Worm (Caenorhabditis elegans) whole organism, L1 larva: Measurements from ENCODE around the gene C54F6.20.

Experiments used
- C04F5.9 ChIP-seq: sonication (generic microtip); optimal IDR thresholded peaks from 2 replicates; lab custom pipeline; 2016; ENCODE audit warnings: missing genetic modification characterization, missing compliant biosample characterization
- C34B4.2 ChIP-seq: sonication (generic microtip); optimal IDR thresholded peaks from 2 replicates; lab custom pipeline; 2017; ENCODE audit warnings: mild to moderate bottlenecking, missing genetic modification characterization, missing compliant biosample characterization
- Y116A8C.19 ChIP-seq: sonication (generic microtip); optimal IDR thresholded peaks from 2 replicates; lab custom pipeline; 2016; ENCODE audit warnings: missing compliant biosample characterization, missing genetic modification characterization, borderline replicate concordance
- aha-1 ChIP-seq: fragments of 150-350 bp; optimal IDR thresholded peaks from 2 replicates; lab custom pipeline; 2014; ENCODE audit warnings: missing biosample characterization, missing genetic modification characterization
- ceh-63 ChIP-seq: fragments of 200-800 bp; sonication (Bioruptor generic); optimal IDR thresholded peaks from 2 replicates; lab custom pipeline; 2018; ENCODE audit warnings: mild to moderate bottlenecking, missing genetic modification characterization, missing compliant biosample characterization
- ceh-8 ChIP-seq: fragments of 200-800 bp; sonication (Bioruptor generic); optimal IDR thresholded peaks from 2 replicates; lab custom pipeline; 2018; ENCODE audit warnings: mild to moderate bottlenecking, missing genetic modification characterization, moderate library complexity, missing compliant biosample characterization
- ceh-90 ChIP-seq: sonication (generic microtip); optimal IDR thresholded peaks from 2 replicates; lab custom pipeline; 2016; ENCODE audit warnings: missing genetic modification characterization, missing compliant biosample characterization
- ces-1 ChIP-seq: fragments of 150-350 bp; optimal IDR thresholded peaks from 2 replicates; lab custom pipeline; 2014; ENCODE audit warnings: missing biosample characterization, missing genetic modification reagents, missing genetic modification characterization
- efl-1 ChIP-seq, 4 experiments: fragments of 150-350 bp; optimal IDR thresholded peaks in 3 of 4; peaks in 1 of 4; 1 replicate in 1 of 4; 2 replicates in 3 of 4; lab custom pipeline; 2014; ENCODE audit warnings: missing biosample characterization in 2 of 4, missing genetic modification characterization in 2 of 4, missing genetic modification reagents in 2 of 4
- egl-27 ChIP-seq, 2 experiments: fragments of 150-350 bp in 1 of 2; sonication (generic microtip); optimal IDR thresholded peaks; 3 replicates each; lab custom pipeline; 2017 to 2018; ENCODE audit warnings: missing biosample characterization in 2 of 2, missing genetic modification characterization in 2 of 2, missing genetic modification reagents in 2 of 2
- elt-2 ChIP-seq: sonication (generic microtip); optimal IDR thresholded peaks from 2 replicates; lab custom pipeline; 2016; ENCODE audit warnings: missing genetic modification characterization, mild to moderate bottlenecking, inconsistent platforms, missing compliant biosample characterization, missing genetic modification reagents
- elt-3 ChIP-seq, 6 experiments: fragments of 150-350 bp in 1 of 6; sonication (generic microtip); optimal IDR thresholded peaks; 2 replicates each; lab custom pipeline; 2017 to 2018; ENCODE audit warnings: missing biosample characterization in 6 of 6, missing genetic modification characterization in 6 of 6, inconsistent platforms in 1 of 6
- fkh-4 ChIP-seq: sonication (generic microtip); optimal IDR thresholded peaks from 2 replicates; lab custom pipeline; 2016; ENCODE audit warnings: missing compliant biosample characterization, missing genetic modification characterization, borderline replicate concordance
- grh-1 ChIP-seq: fragments of 200-800 bp; sonication (Bioruptor generic); IDR thresholded peaks from 2 replicates; pipeline ENCODE4 v1.3.6; 2022; ENCODE audit warnings: missing genetic modification reagents, missing genetic modification characterization, missing compliant biosample characterization
- irx-1 ChIP-seq: sonication (generic microtip); optimal IDR thresholded peaks from 2 replicates; lab custom pipeline; 2016; ENCODE audit warnings: missing genetic modification characterization, missing compliant biosample characterization
- jun-1 ChIP-seq: fragments of 150-350 bp; optimal IDR thresholded peaks from 2 replicates; lab custom pipeline; 2014; ENCODE audit warnings: missing biosample characterization, missing genetic modification reagents, missing genetic modification characterization
- lin-13 ChIP-seq: fragments of 150-350 bp; optimal IDR thresholded peaks from 2 replicates; lab custom pipeline; 2014; ENCODE audit warnings: missing biosample characterization, missing genetic modification reagents, missing genetic modification characterization
- lin-15B ChIP-seq: fragments of 150-350 bp; sonication (generic microtip); optimal IDR thresholded peaks from 3 replicates; lab custom pipeline; 2014; ENCODE audit warnings: missing biosample characterization, missing genetic modification characterization
- lin-39 ChIP-seq: fragments of 150-350 bp; optimal IDR thresholded peaks from 2 replicates; lab custom pipeline; 2014; ENCODE audit warnings: missing biosample characterization, missing genetic modification reagents, missing genetic modification characterization
- lir-3 ChIP-seq: sonication (generic microtip); optimal IDR thresholded peaks from 2 replicates; lab custom pipeline; 2016; ENCODE audit warnings: mild to moderate bottlenecking, missing genetic modification characterization, moderate library complexity, missing compliant biosample characterization; ENCODE audit not compliant: poor library complexity
- nhr-11 ChIP-seq: fragments of 150-350 bp; optimal IDR thresholded peaks from 2 replicates; lab custom pipeline; 2014; ENCODE audit warnings: missing biosample characterization, missing genetic modification characterization
- nhr-19 ChIP-seq: fragments of 200-800 bp; sonication (Bioruptor generic); conservative IDR thresholded peaks from 2 replicates; pipeline ENCODE4 v1.3.6; 2022; ENCODE audit warnings: missing genetic modification characterization, missing compliant biosample characterization
- nhr-237 ChIP-seq: fragments of 150-350 bp; optimal IDR thresholded peaks from 2 replicates; lab custom pipeline; 2014; ENCODE audit warnings: missing biosample characterization, missing genetic modification characterization
- nhr-47 ChIP-seq: sonication (generic microtip); optimal IDR thresholded peaks from 2 replicates; lab custom pipeline; 2016; ENCODE audit warnings: mild to moderate bottlenecking, missing genetic modification characterization, moderate library complexity, missing compliant biosample characterization
- nhr-71 ChIP-seq: sonication (generic microtip); optimal IDR thresholded peaks from 2 replicates; lab custom pipeline; 2016; ENCODE audit warnings: mild to moderate bottlenecking, missing genetic modification characterization, moderate library complexity, missing compliant biosample characterization
- nhr-76 ChIP-seq: sonication (generic microtip); optimal IDR thresholded peaks from 2 replicates; lab custom pipeline; 2017; ENCODE audit warnings: missing biosample characterization, missing genetic modification characterization
- nhr-77 ChIP-seq: fragments of 150-350 bp; optimal IDR thresholded peaks from 2 replicates; lab custom pipeline; 2014; ENCODE audit warnings: missing biosample characterization, missing genetic modification characterization
- nhr-84 ChIP-seq: sonication (generic microtip); optimal IDR thresholded peaks from 2 replicates; lab custom pipeline; 2017; ENCODE audit warnings: missing biosample characterization, missing genetic modification characterization
- snu-23 ChIP-seq: sonication (generic microtip); optimal IDR thresholded peaks from 2 replicates; lab custom pipeline; 2016; ENCODE audit warnings: missing genetic modification characterization, missing compliant biosample characterization
- sptf-1 ChIP-seq: fragments of 150-350 bp; optimal IDR thresholded peaks from 2 replicates; lab custom pipeline; 2014; ENCODE audit warnings: missing biosample characterization, missing genetic modification characterization
- tlp-1 ChIP-seq: fragments of 150-350 bp; optimal IDR thresholded peaks from 2 replicates; lab custom pipeline; 2014; ENCODE audit warnings: missing biosample characterization, missing genetic modification characterization
- unc-86 ChIP-seq: sonication (generic microtip); optimal IDR thresholded peaks from 2 replicates; lab custom pipeline; 2016; ENCODE audit warnings: missing genetic modification characterization, missing compliant biosample characterization
- unc-98 ChIP-seq: fragments of 200-800 bp; sonication (Bioruptor generic); IDR thresholded peaks from 2 replicates; pipeline ENCODE4 v1.3.6; 2022; ENCODE audit warnings: missing genetic modification characterization, missing compliant biosample characterization
- vab-15 ChIP-seq: sonication (generic microtip); optimal IDR thresholded peaks from 2 replicates; lab custom pipeline; 2017; ENCODE audit warnings: missing genotype, mild to moderate bottlenecking, missing genetic modification characterization, missing compliant biosample characterization
- ztf-4 ChIP-seq: fragments of 150-350 bp; optimal IDR thresholded peaks from 2 replicates; lab custom pipeline; 2014; ENCODE audit warnings: missing biosample characterization, missing genetic modification characterization

C54F6.20 gene

ce11 chrV:7521304-7521703 is 3.2 kb upstream of the C54F6.20 start:
- TF ChIP-seq elt-2 (tag; lab: Kevin White, UChicago) = peak; percentile 75
- TF ChIP-seq unc-98 (GFP tag; lab: Robert Waterston, UW) = no peak

- no peak for TF ChIP-seq irx-1
- no peak for TF ChIP-seq ztf-4
- no peak for TF ChIP-seq nhr-47
- TF ChIP-seq fkh-4 (tag; lab: Kevin White, UChicago) = no peak
- TF ChIP-seq ceh-63 (GFP tag; lab: Kevin White, UChicago) = no peak
- TF ChIP-seq tlp-1 (tag; lab: Kevin White, UChicago) = no peak
Observed at ce11 chrV:7522279-7522678, 2.3 kb upstream of the C54F6.20 start, which contains the start of gene C54F6.15. TSS of gene C54F6.15 (minus strand) at chrV:7522379.

ce11 chrV:7523392-7523791 is 1.2 kb upstream of the C54F6.20 start, which contains the start of gene C54F6.6:
TSS of gene C54F6.6 (plus strand) at chrV:7523692.
- no peak for TF ChIP-seq snu-23 (GFP tag; lab: Kevin White, UChicago)
- TF ChIP-seq grh-1 (GFP tag; lab: Robert Waterston, UW) = no peak
- TF ChIP-seq lin-15B (tag; lab: Kevin White, UChicago) = no peak
- TF ChIP-seq vab-15 = no peak
- TF ChIP-seq elt-3 (tag; optimal IDR thresholded peaks at IDR 0.05; lab: Kevin White, UChicago) = no peak
- TF ChIP-seq ceh-63 (GFP tag; lab: Kevin White, UChicago) = no peak
- no peak for TF ChIP-seq jun-1
- TF ChIP-seq lir-3 (tag; lab: Kevin White, UChicago) = no peak
- no peak for TF ChIP-seq ceh-8 (GFP tag; lab: Kevin White, UChicago)
- TF ChIP-seq C04F5.9 (tag; lab: Kevin White, UChicago) = no peak
- no peak for TF ChIP-seq egl-27 (tag; optimal IDR thresholded peaks at IDR 0.05; lab: Kevin White, UChicago)
- no peak for TF ChIP-seq nhr-11 (tag; lab: Kevin White, UChicago)
- TF ChIP-seq nhr-237 (tag; lab: Kevin White, UChicago) = no peak
- no peak for TF ChIP-seq unc-98 (GFP tag; lab: Robert Waterston, UW)

ce11 chrV:7525695-7526094 is 1.1 kb downstream of the C54F6.20 start, which contains the start of gene C54F6.18:
TSS of gene C54F6.18 (plus strand) at chrV:7525995.
- TF ChIP-seq efl-1 (optimal IDR thresholded peaks at IDR 0.05; lab: Kevin White, UChicago) (no peak), efl-1 (GFP tag; optimal IDR thresholded peaks at IDR 0.05 in 1 of 2; lab: Kevin White, UChicago) (no peak), elt-2 (tag; lab: Kevin White, UChicago) (no peak), ces-1 (GFP tag; lab: Kevin White, UChicago) (no peak), C34B4.2 (tag; lab: Kevin White, UChicago) (no peak), aha-1 (no peak), nhr-71 (no peak), sptf-1 (tag; lab: Kevin White, UChicago) (no peak), snu-23 (GFP tag; lab: Kevin White, UChicago) (no peak), ceh-63 (GFP tag; lab: Kevin White, UChicago) (no peak), grh-1 (GFP tag; lab: Robert Waterston, UW) (no peak), unc-86 (tag; lab: Kevin White, UChicago) (no peak), ceh-90 (tag; lab: Kevin White, UChicago) (no peak), lin-39 (tag; lab: Kevin White, UChicago) (no peak), fkh-4 (tag; lab: Kevin White, UChicago) (no peak), Y116A8C.19 (tag; lab: Kevin White, UChicago) (no peak), lin-13 (GFP tag; lab: Kevin White, UChicago) (no peak), nhr-76 (tag; lab: Kevin White, UChicago) (no peak), nhr-19 (no peak), nhr-77 (tag; lab: Kevin White, UChicago) (no peak), nhr-84 (tag; lab: Kevin White, UChicago) (no peak)
- TF ChIP-seq, all 84 proteins: peak for 0
